Worm (Caenorhabditis elegans) whole organism, young adult: ENCODE results near the gene rhr-1.

Experiments used
- B0035.1 ChIP-seq: sonication (generic microtip); optimal IDR thresholded peaks from 2 replicates; lab custom pipeline; 2016; ENCODE audit warnings: missing genetic modification characterization, mild to moderate bottlenecking, missing compliant biosample characterization, missing genotype, missing genetic modification reagents
- ama-1 ChIP-seq, 3 experiments: fragments of 150-350 bp in 1 of 3; sonication (generic microtip) in 2 of 3; optimal IDR thresholded peaks; 2 replicates each; lab custom pipeline; 2014 to 2018; ENCODE audit warnings: missing biosample characterization in 2 of 3, missing genetic modification characterization in 2 of 3, missing genetic modification reagents in 2 of 3
- athp-1 ChIP-seq: sonication (generic microtip); optimal IDR thresholded peaks from 2 replicates; lab custom pipeline; 2017; ENCODE audit warnings: mild to moderate bottlenecking, missing genetic modification characterization, missing compliant biosample characterization
- chd-7 ChIP-seq: sonication (generic microtip); optimal IDR thresholded peaks from 2 replicates; lab custom pipeline; 2016; ENCODE audit warnings: mild to moderate bottlenecking, missing genetic modification characterization, moderate library complexity, missing compliant biosample characterization
- madf-6 ChIP-seq: fragments of 200-800 bp; sonication (Bioruptor generic); IDR thresholded peaks from 2 replicates; pipeline ENCODE4 v1.3.6; 2022; ENCODE audit warnings: missing genetic modification reagents, missing genetic modification characterization, missing compliant biosample characterization
- nhr-27 ChIP-seq: fragments of 200-800 bp; sonication (Bioruptor generic); optimal IDR thresholded peaks from 2 replicates; lab custom pipeline; 2018; ENCODE audit warnings: mild to moderate bottlenecking, missing genetic modification characterization, moderate library complexity, missing compliant biosample characterization
- nhr-80 ChIP-seq: sonication (generic microtip); optimal IDR thresholded peaks from 2 replicates; lab custom pipeline; 2016; ENCODE audit warnings: missing genetic modification characterization, missing compliant biosample characterization
- snpc-4 ChIP-seq, 5 experiments: fragments of 150-350 bp in 1 of 5; sonication (generic microtip) in 4 of 5; optimal IDR thresholded peaks; 2 replicates each; lab custom pipeline; 2014 to 2018; ENCODE audit warnings: missing genetic modification characterization in 5 of 5, missing biosample characterization in 3 of 5, antibody characterized with exemption in 2 of 5, mild to moderate bottlenecking in 2 of 5, missing compliant biosample characterization in 2 of 5, missing genotype in 2 of 5, moderate library complexity in 2 of 5, missing genetic modification reagents in 1 of 5
- ztf-18 ChIP-seq: sonication (generic microtip); optimal IDR thresholded peaks from 2 replicates; lab custom pipeline; 2016; ENCODE audit warnings: missing genotype, mild to moderate bottlenecking, missing genetic modification characterization, missing compliant biosample characterization
- ztf-22 ChIP-seq: fragments of 200-800 bp; sonication (Bioruptor generic); optimal IDR thresholded peaks from 2 replicates; lab custom pipeline; 2018; ENCODE audit warnings: mild to moderate bottlenecking, missing genetic modification characterization, moderate library complexity, missing compliant biosample characterization

- TF ChIP-seq nhr-27 (tag; lab: Kevin White, UChicago) (no peak), athp-1 (tag; lab: Kevin White, UChicago) (no peak), B0035.1 (tag; lab: Kevin White, UChicago) (no peak), snpc-4 (GFP tag; optimal IDR thresholded peaks at IDR 0.05; lab: Kevin White, UChicago) (no peak), snpc-4 (tag; optimal IDR thresholded peaks at IDR 0.05; lab: Kevin White, UChicago) (no peak), ama-1 (optimal IDR thresholded peaks at IDR 0.05; lab: Kevin White, UChicago) (no peak), ama-1 (GFP tag; optimal IDR thresholded peaks at IDR 0.05; lab: Kevin White, UChicago) (no peak), ztf-22 (no peak), chd-7 (tag; lab: Kevin White, UChicago) (peak; percentile 17), ztf-18 (no peak), nhr-80 (no peak), madf-6 (GFP tag; lab: Robert Waterston, UW) (no peak)
Observed at ce11 chrV:5410679-5411078, 17.3 kb upstream of the rhr-1 start, which contains the start of gene F08F3.4.
